Fruit fly (Drosophila melanogaster) whole organism, adult: ENCODE measurements around the gene hyd.

Experiments used
- CG12768 ChIP-seq: fragments of 200-800 bp; sonication (Bioruptor generic); optimal IDR thresholded peaks from 2 replicates; lab custom pipeline; 2017; ENCODE audit warnings: missing biosample characterization, missing genetic modification characterization, mild to moderate bottlenecking, moderate library complexity, missing genetic modification reagents
- CG14711 ChIP-seq: fragments of 200-800 bp; sonication (Bioruptor generic); optimal IDR thresholded peaks from 2 replicates; lab custom pipeline; 2018; ENCODE audit warnings: missing biosample characterization, mild to moderate bottlenecking, missing genetic modification characterization, moderate library complexity
- CG1620 ChIP-seq: fragments of 200-800 bp; sonication (Bioruptor generic); optimal IDR thresholded peaks from 2 replicates; lab custom pipeline; 2016; ENCODE audit warnings: missing biosample characterization, missing genetic modification characterization
- CG33017 ChIP-seq: fragments of 200-800 bp; sonication (Bioruptor generic); optimal IDR thresholded peaks from 2 replicates; lab custom pipeline; 2018; ENCODE audit warnings: missing biosample characterization, mild to moderate bottlenecking, missing genetic modification characterization, moderate library complexity
- CG5204 ChIP-seq: fragments of 200-800 bp; sonication (Bioruptor generic); optimal IDR thresholded peaks from 2 replicates; lab custom pipeline; 2016; ENCODE audit warnings: missing biosample characterization, missing genetic modification characterization
- CG7101 ChIP-seq: fragments of 200-800 bp; sonication (Bioruptor generic); optimal IDR thresholded peaks from 2 replicates; lab custom pipeline; 2018; ENCODE audit warnings: missing biosample characterization, mild to moderate bottlenecking, missing genetic modification characterization, moderate library complexity
- Clk ChIP-seq: fragments of 200-800 bp; sonication (Bioruptor generic); optimal IDR thresholded peaks from 2 replicates; lab custom pipeline; 2017; ENCODE audit warnings: missing biosample characterization, missing genetic modification characterization
- Crg-1 ChIP-seq: fragments of 200-800 bp; sonication (Bioruptor generic); optimal IDR thresholded peaks from 2 replicates; lab custom pipeline; 2016; ENCODE audit warnings: missing biosample characterization, missing genetic modification characterization
- Hr96 ChIP-seq: fragments of 200-800 bp; sonication (Bioruptor generic); optimal IDR thresholded peaks from 2 replicates; lab custom pipeline; 2016; ENCODE audit warnings: missing biosample characterization, missing genetic modification characterization
- Mnt ChIP-seq: fragments of 200-800 bp; sonication (Bioruptor generic); optimal IDR thresholded peaks from 2 replicates; lab custom pipeline; 2016; ENCODE audit warnings: missing biosample characterization, mild to moderate bottlenecking, missing genetic modification characterization
- bab1 ChIP-seq: fragments of 200-800 bp; sonication (Bioruptor generic); optimal IDR thresholded peaks from 3 replicates; lab custom pipeline; 2019; ENCODE audit warnings: missing biosample characterization, mild to moderate bottlenecking, missing genetic modification characterization, moderate library complexity
- cic ChIP-seq: fragments of 200-800 bp; sonication (Bioruptor generic); optimal IDR thresholded peaks from 2 replicates; lab custom pipeline; 2017; ENCODE audit warnings: missing biosample characterization, mild to moderate bottlenecking, missing genetic modification characterization, moderate library complexity
- cnc ChIP-seq, 2 experiments: fragments of >200 bp; optimal IDR thresholded peaks; 2 replicates each; lab custom pipeline; 2017
- kay ChIP-seq: fragments of 200-800 bp; sonication (Bioruptor generic); peaks from one replicate; lab custom pipeline; 2016; ENCODE audit warnings: missing biosample characterization, missing genetic modification characterization, borderline replicate concordance
- ovo ChIP-seq: fragments of 200-800 bp; sonication (Bioruptor generic); optimal IDR thresholded peaks from 2 replicates; lab custom pipeline; 2016; ENCODE audit warnings: missing biosample characterization, missing genetic modification characterization
- pad ChIP-seq: fragments of 200-800 bp; sonication (Bioruptor generic); optimal IDR thresholded peaks from 3 replicates; lab custom pipeline; 2017; ENCODE audit warnings: missing biosample characterization, missing genetic modification characterization, mild to moderate bottlenecking, moderate library complexity, missing genetic modification reagents
- tj ChIP-seq: fragments of 200-800 bp; sonication (Bioruptor generic); optimal IDR thresholded peaks from 3 replicates; lab custom pipeline; 2017; ENCODE audit warnings: missing biosample characterization, mild to moderate bottlenecking, missing genetic modification characterization, moderate library complexity
- toe ChIP-seq: fragments of 200-800 bp; sonication (Bioruptor generic); optimal IDR thresholded peaks from 2 replicates; lab custom pipeline; 2016; ENCODE audit warnings: missing biosample characterization, missing genetic modification characterization

Gene hyd

DNA sequence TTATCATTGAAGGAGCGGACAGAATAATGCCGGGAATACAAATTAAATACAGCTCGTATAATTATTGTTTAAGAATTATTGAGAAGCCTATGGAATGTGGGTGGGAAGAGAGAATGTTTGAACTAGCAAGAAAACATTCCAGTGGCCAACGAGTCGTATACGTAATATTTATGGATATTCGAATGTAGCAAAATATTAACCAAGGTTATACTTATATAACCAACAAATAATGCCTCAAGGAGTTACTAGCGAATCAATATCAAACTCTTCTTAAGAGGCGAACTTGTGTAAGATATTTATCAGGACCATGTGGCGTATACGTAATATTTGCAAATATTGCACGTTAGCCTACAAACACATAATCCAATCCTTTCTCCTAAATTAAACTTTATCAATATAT is 60.0 kb downstream of the hyd start:
- TF ChIP-seq Hr96 (GFP tag; lab: Kevin White, UChicago) (no peak), pad (no peak), CG33017 (tag; lab: Kevin White, UChicago) (no peak), toe (GFP tag; lab: Kevin White, UChicago) (no peak), cic (no peak), kay (GFP tag; lab: Kevin White, UChicago) (no peak), Mnt (no peak), Crg-1 (GFP tag; lab: Kevin White, UChicago) (no peak), bab1 (GFP tag; lab: Kevin White, UChicago) (no peak), tj (GFP tag; lab: Kevin White, UChicago) (no peak), CG7101 (tag; lab: Kevin White, UChicago) (no peak), ovo (GFP tag; lab: Kevin White, UChicago) (no peak), CG12768 (GFP tag; lab: Kevin White, UChicago) (no peak), cnc (optimal IDR thresholded peaks at IDR 0.05; lab: Kevin White, UChicago) (no peak), Clk (GFP tag; lab: Kevin White, UChicago) (no peak), CG1620 (GFP tag; lab: Kevin White, UChicago) (no peak), CG5204 (no peak), CG14711 (tag; lab: Kevin White, UChicago) (no peak)
